Worm (Caenorhabditis elegans) whole organism, late embryonic: ENCODE data around the gene F19C7.8.
A peak's percentile ranks its signal among the peaks of the same experiment; 100 is the strongest.

Source experiments
- C38D4.7 ChIP-seq: fragments of 200-800 bp; sonication (Bioruptor generic); optimal IDR thresholded peaks from 2 replicates; lab custom pipeline; 2018; ENCODE audit warnings: mild to moderate bottlenecking, missing genetic modification characterization, moderate library complexity, missing compliant biosample characterization
- F13H6.1 ChIP-seq: sonication (generic microtip); optimal IDR thresholded peaks from 2 replicates; lab custom pipeline; 2016; ENCODE audit warnings: missing genetic modification characterization, missing compliant biosample characterization
- K02D7.2 ChIP-seq: sonication (generic microtip); optimal IDR thresholded peaks from 2 replicates; lab custom pipeline; 2017; ENCODE audit warnings: mild to moderate bottlenecking, missing genetic modification characterization, missing compliant biosample characterization
- Y22D7AL.16 ChIP-seq: sonication (generic microtip); optimal IDR thresholded peaks from 2 replicates; lab custom pipeline; 2016; ENCODE audit warnings: missing genetic modification characterization, missing compliant biosample characterization
- ahr-1 ChIP-seq: sonication (generic microtip); optimal IDR thresholded peaks from 2 replicates; lab custom pipeline; 2016; ENCODE audit warnings: missing genetic modification characterization, missing compliant biosample characterization
- ceh-14 ChIP-seq: sonication (generic microtip); optimal IDR thresholded peaks from 2 replicates; lab custom pipeline; 2016; ENCODE audit warnings: missing genotype, missing genetic modification characterization, missing compliant biosample characterization
- ceh-18 ChIP-seq: sonication (generic microtip); optimal IDR thresholded peaks from 2 replicates; lab custom pipeline; 2016; ENCODE audit warnings: missing genetic modification characterization, missing compliant biosample characterization
- ceh-19 ChIP-seq: fragments of 200-800 bp; sonication (Bioruptor generic); optimal IDR thresholded peaks from 2 replicates; lab custom pipeline; 2018; ENCODE audit warnings: mild to moderate bottlenecking, missing genetic modification characterization, missing compliant biosample characterization
- ceh-22 ChIP-seq: sonication (generic microtip); optimal IDR thresholded peaks from 2 replicates; lab custom pipeline; 2017; ENCODE audit warnings: missing biosample characterization, missing genetic modification characterization
- ceh-24 ChIP-seq: sonication (generic microtip); optimal IDR thresholded peaks from 2 replicates; lab custom pipeline; 2016; ENCODE audit warnings: mild to moderate bottlenecking, missing genetic modification characterization, missing compliant biosample characterization
- ceh-31 ChIP-seq: sonication (generic microtip); optimal IDR thresholded peaks from 2 replicates; lab custom pipeline; 2016; ENCODE audit warnings: missing genetic modification characterization, missing compliant biosample characterization
- ceh-34 ChIP-seq: sonication (generic microtip); optimal IDR thresholded peaks from 2 replicates; lab custom pipeline; 2016; ENCODE audit warnings: mild to moderate bottlenecking, missing genetic modification characterization, missing compliant biosample characterization
- ceh-45 ChIP-seq: fragments of 200-800 bp; sonication (Bioruptor generic); IDR thresholded peaks from 2 replicates; pipeline ENCODE4 v1.3.6; 2022; ENCODE audit warnings: missing genetic modification reagents, missing genetic modification characterization, missing compliant biosample characterization
- ceh-48 ChIP-seq: sonication (generic microtip); optimal IDR thresholded peaks from 2 replicates; lab custom pipeline; 2016; ENCODE audit warnings: missing genetic modification characterization, inconsistent platforms, missing compliant biosample characterization
- ceh-9 ChIP-seq: sonication (generic microtip); optimal IDR thresholded peaks from 2 replicates; lab custom pipeline; 2016; ENCODE audit warnings: mild to moderate bottlenecking, missing genetic modification characterization, inconsistent platforms, missing compliant biosample characterization
- dve-1 ChIP-seq: sonication (generic microtip); optimal IDR thresholded peaks from 2 replicates; lab custom pipeline; 2017; ENCODE audit warnings: antibody characterized with exemption, mild to moderate bottlenecking, missing genetic modification characterization, missing compliant biosample characterization
- elt-2 ChIP-seq: sonication (generic microtip); optimal IDR thresholded peaks from 2 replicates; lab custom pipeline; 2016; ENCODE audit warnings: missing genetic modification reagents, missing genetic modification characterization, missing compliant biosample characterization
- ets-4 ChIP-seq: sonication (generic microtip); optimal IDR thresholded peaks from 2 replicates; lab custom pipeline; 2016; ENCODE audit warnings: missing genetic modification characterization, missing compliant biosample characterization
- eyg-1 ChIP-seq: sonication (generic microtip); optimal IDR thresholded peaks from 2 replicates; lab custom pipeline; 2016; ENCODE audit warnings: missing genotype, missing genetic modification characterization, missing compliant biosample characterization
- fax-1 ChIP-seq: sonication (generic microtip); optimal IDR thresholded peaks from 2 replicates; lab custom pipeline; 2016; ENCODE audit warnings: missing genotype, missing genetic modification characterization, missing compliant biosample characterization
- fkh-10 ChIP-seq: fragments of 150-350 bp; optimal IDR thresholded peaks from 2 replicates; lab custom pipeline; 2014; ENCODE audit warnings: missing biosample characterization, missing genetic modification reagents, missing genetic modification characterization
- gmeb-2 ChIP-seq: sonication (generic microtip); optimal IDR thresholded peaks from 2 replicates; lab custom pipeline; 2016; ENCODE audit warnings: missing genetic modification characterization, inconsistent platforms, missing compliant biosample characterization
- hlh-13 ChIP-seq: fragments of 200-800 bp; sonication (Bioruptor generic); optimal IDR thresholded peaks from 2 replicates; lab custom pipeline; 2018; ENCODE audit warnings: mild to moderate bottlenecking, missing genetic modification characterization, missing compliant biosample characterization
- hlh-15 ChIP-seq: sonication (generic microtip); optimal IDR thresholded peaks from 2 replicates; lab custom pipeline; 2016; ENCODE audit warnings: missing genetic modification characterization, missing compliant biosample characterization
- hlh-8 ChIP-seq: sonication (generic microtip); optimal IDR thresholded peaks from 2 replicates; lab custom pipeline; 2016; ENCODE audit warnings: missing genotype, missing genetic modification characterization, missing compliant biosample characterization
- lim-6 ChIP-seq: sonication (generic microtip); optimal IDR thresholded peaks from 2 replicates; lab custom pipeline; 2016; ENCODE audit warnings: missing genetic modification characterization, missing compliant biosample characterization
- lin-11 ChIP-seq: fragments of 200-800 bp; sonication (Bioruptor generic); optimal IDR thresholded peaks from 2 replicates; lab custom pipeline; 2018; ENCODE audit warnings: mild to moderate bottlenecking, missing genetic modification characterization, missing compliant biosample characterization
- madf-2 ChIP-seq: sonication (generic microtip); optimal IDR thresholded peaks from 2 replicates; lab custom pipeline; 2017; ENCODE audit warnings: missing genetic modification characterization, missing compliant biosample characterization
- mec-3 ChIP-seq: sonication (generic microtip); optimal IDR thresholded peaks from 2 replicates; lab custom pipeline; 2016; ENCODE audit warnings: borderline replicate concordance, missing genetic modification characterization, missing compliant biosample characterization
- nfya-1 ChIP-seq: sonication (generic microtip); optimal IDR thresholded peaks from 2 replicates; lab custom pipeline; 2017; ENCODE audit warnings: missing genetic modification characterization, mild to moderate bottlenecking, missing compliant biosample characterization, antibody characterized with exemption, moderate library complexity
- nhr-232 ChIP-seq: sonication (generic microtip); optimal IDR thresholded peaks from 2 replicates; lab custom pipeline; 2016; ENCODE audit warnings: missing genetic modification characterization, missing compliant biosample characterization
- npax-4 ChIP-seq: sonication (generic microtip); optimal IDR thresholded peaks from 2 replicates; lab custom pipeline; 2016; ENCODE audit warnings: missing genetic modification characterization, missing compliant biosample characterization
- odd-2 ChIP-seq: sonication (generic microtip); optimal IDR thresholded peaks from 2 replicates; lab custom pipeline; 2017; ENCODE audit warnings: antibody characterized with exemption, mild to moderate bottlenecking, missing genetic modification characterization, missing compliant biosample characterization
- pat-9 ChIP-seq: fragments of 200-800 bp; sonication (Bioruptor generic); optimal IDR thresholded peaks from 2 replicates; lab custom pipeline; 2018; ENCODE audit warnings: mild to moderate bottlenecking, missing genetic modification characterization, moderate library complexity, missing compliant biosample characterization
- pax-1 ChIP-seq: fragments of 150-350 bp; optimal IDR thresholded peaks from 2 replicates; lab custom pipeline; 2014; ENCODE audit warnings: missing biosample characterization, missing genetic modification characterization
- pqm-1 ChIP-seq: sonication (generic microtip); optimal IDR thresholded peaks from 2 replicates; lab custom pipeline; 2016; ENCODE audit warnings: missing genetic modification characterization, missing compliant biosample characterization
- ref-2 ChIP-seq: sonication (generic microtip); optimal IDR thresholded peaks from 2 replicates; lab custom pipeline; 2016; ENCODE audit warnings: missing genetic modification characterization, missing compliant biosample characterization
- sox-2 ChIP-seq: fragments of 200-800 bp; sonication (Bioruptor generic); IDR thresholded peaks from 2 replicates; pipeline ENCODE4 v1.3.6; 2022; ENCODE audit warnings: missing genetic modification reagents, missing genetic modification characterization, missing compliant biosample characterization
- sox-4 ChIP-seq: sonication (generic microtip); optimal IDR thresholded peaks from 2 replicates; lab custom pipeline; 2017; ENCODE audit warnings: mild to moderate bottlenecking, missing genetic modification characterization, inconsistent platforms, missing compliant biosample characterization
- syd-9 ChIP-seq: sonication (generic microtip); optimal IDR thresholded peaks from 2 replicates; lab custom pipeline; 2016; ENCODE audit warnings: mild to moderate bottlenecking, missing genetic modification characterization, moderate library complexity, missing compliant biosample characterization
- tbx-7 ChIP-seq: sonication (generic microtip); optimal IDR thresholded peaks from 2 replicates; lab custom pipeline; 2016; ENCODE audit warnings: missing genotype, missing genetic modification characterization, missing compliant biosample characterization
- unc-3 ChIP-seq, 2 experiments: fragments of 200-800 bp in 1 of 2; sonication (Bioruptor generic) in 1 of 2; sonication (generic microtip) in 1 of 2; conservative IDR thresholded peaks in 1 of 2; optimal IDR thresholded peaks in 1 of 2; 2 replicates each; pipeline versions ENCODE4 v1.3.6 to Lab custom; 2016 to 2022; ENCODE audit warnings: missing compliant biosample characterization in 2 of 2, missing genetic modification characterization in 2 of 2, missing genetic modification reagents in 1 of 2
- unc-42 ChIP-seq: sonication (generic microtip); optimal IDR thresholded peaks from 2 replicates; lab custom pipeline; 2016; ENCODE audit warnings: missing genotype, missing genetic modification characterization, missing compliant biosample characterization
- unc-86 ChIP-seq: sonication (generic microtip); optimal IDR thresholded peaks from 2 replicates; lab custom pipeline; 2016; ENCODE audit warnings: missing genetic modification characterization, missing compliant biosample characterization
- ztf-16 ChIP-seq: sonication (generic microtip); optimal IDR thresholded peaks from 2 replicates; lab custom pipeline; 2017; ENCODE audit warnings: missing genetic modification characterization, missing compliant biosample characterization

The F19C7.8 gene

DNA sequence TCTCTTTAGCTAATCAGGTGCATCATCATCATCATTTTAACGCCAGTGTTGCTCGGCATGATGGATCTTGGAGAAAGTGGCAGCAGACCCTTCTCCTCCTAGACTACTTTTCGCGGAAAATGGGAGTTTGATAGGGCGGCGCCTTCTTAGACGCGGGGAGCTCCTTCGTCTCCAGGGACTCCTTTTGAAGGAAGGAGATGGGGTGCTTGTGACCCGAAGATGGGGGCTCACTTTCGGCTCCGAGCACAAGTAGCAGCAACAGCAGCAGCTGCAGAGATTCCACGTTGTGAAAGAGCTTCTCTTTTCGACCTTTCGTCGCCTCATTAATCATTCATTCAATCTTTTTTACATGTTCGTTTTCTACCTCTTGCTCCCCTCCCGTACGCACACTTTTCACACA is 29.5 kb upstream of the F19C7.8 start:
- TF ChIP-seq ceh-18 (tag; lab: Kevin White, UChicago) (peak; percentile 1), ceh-34 (no peak)
- TF ChIP-seq, all 69 proteins: peak for 1

DNA sequence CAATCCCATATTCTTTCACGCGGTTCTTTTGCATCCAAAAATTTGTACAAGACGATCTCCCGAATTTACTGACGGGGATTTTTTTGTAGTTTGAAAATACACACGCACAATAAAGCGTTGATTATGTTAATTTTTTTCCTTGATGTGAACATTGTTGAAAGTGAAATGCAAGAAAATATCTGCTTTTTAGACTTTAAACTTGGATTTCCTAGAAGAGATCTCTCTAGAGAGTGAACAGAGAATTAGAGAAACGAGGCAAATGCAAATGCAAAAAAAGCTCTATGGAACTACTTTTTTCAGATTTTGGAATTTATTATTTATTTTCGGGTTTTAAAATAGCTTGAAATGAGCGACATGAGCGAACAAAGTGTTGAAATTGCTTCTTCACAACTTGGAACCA is 27.2 kb upstream of the F19C7.8 start, which contains the start of gene F29B9.1:
TSS of gene F29B9.1 (plus strand) at position 301 of the 400 bp plus-strand sequence.
- TF ChIP-seq ceh-14 (no peak), mec-3 (tag; lab: Kevin White, UChicago) (no peak), hlh-13 (GFP tag; lab: Kevin White, UChicago) (no peak), sox-4 (no peak), ceh-31 (no peak), Y22D7AL.16 (no peak)

ce11 chrIV:4660151-4661041 is 22.5 kb upstream of the F19C7.8 start, which contains the start of the genes F29B9.11 and jmjd-1.2:
F29B9.11 (minus strand) TSS chrIV:4660201.
jmjd-1.2 (plus strand) TSS chrIV:4660991.
- TF ChIP-seq syd-9 (peak; percentile 90), lim-6 (tag; lab: Kevin White, UChicago) (peak; percentile 91), hlh-8 (tag; lab: Kevin White, UChicago) (peak; percentile 94), gmeb-2 (tag; lab: Kevin White, UChicago) (peak; percentile 49), nfya-1 (peak; percentile 59), ceh-22 (tag; lab: Kevin White, UChicago) (no peak), F13H6.1 (tag; lab: Kevin White, UChicago) (peak; percentile 96), eyg-1 (tag; lab: Kevin White, UChicago) (peak; percentile 76), ceh-9 (tag; lab: Kevin White, UChicago) (peak; percentile 8), ceh-45 (0 out of 2 replicates have a peak, but pooled peaks have one; percentile 57), Y22D7AL.16 (peak; percentile 9), C38D4.7 (GFP tag; lab: Kevin White, UChicago) (peak; percentile 14), mec-3 (tag; lab: Kevin White, UChicago) (peak; percentile 82), ceh-48 (tag; lab: Kevin White, UChicago) (no peak), fax-1 (tag; lab: Kevin White, UChicago) (peak; percentile 95), fkh-10 (no peak), sox-2 (GFP tag; lab: Robert Waterston, UW) (no peak), pat-9 (tag; lab: Kevin White, UChicago) (peak; percentile 23), elt-2 (tag; lab: Kevin White, UChicago) (peak; percentile 91), ceh-24 (no peak), unc-42 (tag; lab: Kevin White, UChicago) (peak; percentile 83), dve-1 (tag; lab: Kevin White, UChicago) (peak; percentile 39), npax-4 (tag; lab: Kevin White, UChicago) (no peak), ceh-31 (peak; percentile 100), nhr-232 (tag; lab: Kevin White, UChicago) (no peak), pax-1 (tag; lab: Kevin White, UChicago) (peak; percentile 33), madf-2 (tag; lab: Kevin White, UChicago) (peak; percentile 58), tbx-7 (tag; lab: Kevin White, UChicago) (peak; percentile 99), hlh-15 (tag; lab: Kevin White, UChicago) (peak; percentile 70), ceh-19 (GFP tag; lab: Kevin White, UChicago) (peak; percentile 61), ets-4 (tag; lab: Kevin White, UChicago) (peak; percentile 99), odd-2 (tag; lab: Kevin White, UChicago) (no peak), ref-2 (tag; lab: Kevin White, UChicago) (peak; percentile 99), ahr-1 (tag; lab: Kevin White, UChicago) (peak; percentile 95), lin-11 (tag; lab: Kevin White, UChicago) (peak; percentile 10), ceh-34 (peak; percentile 98), unc-86 (peak; percentile 83), ztf-16 (tag; lab: Kevin White, UChicago) (peak; percentile 72), pqm-1 (tag; lab: Kevin White, UChicago) (peak; percentile 92), ceh-18 (tag; lab: Kevin White, UChicago) (peak; percentile 86), K02D7.2 (no peak), unc-3 (GFP tag; conservative IDR thresholded peaks at IDR 0.05; lab: Robert Waterston, UW) (no peak), unc-3 (tag; optimal IDR thresholded peaks at IDR 0.05; lab: Kevin White, UChicago) (peak; percentile 72)
